7 fruit fly cellular contexts compared by ENCODE assay signal in the genomic region with DNA sequence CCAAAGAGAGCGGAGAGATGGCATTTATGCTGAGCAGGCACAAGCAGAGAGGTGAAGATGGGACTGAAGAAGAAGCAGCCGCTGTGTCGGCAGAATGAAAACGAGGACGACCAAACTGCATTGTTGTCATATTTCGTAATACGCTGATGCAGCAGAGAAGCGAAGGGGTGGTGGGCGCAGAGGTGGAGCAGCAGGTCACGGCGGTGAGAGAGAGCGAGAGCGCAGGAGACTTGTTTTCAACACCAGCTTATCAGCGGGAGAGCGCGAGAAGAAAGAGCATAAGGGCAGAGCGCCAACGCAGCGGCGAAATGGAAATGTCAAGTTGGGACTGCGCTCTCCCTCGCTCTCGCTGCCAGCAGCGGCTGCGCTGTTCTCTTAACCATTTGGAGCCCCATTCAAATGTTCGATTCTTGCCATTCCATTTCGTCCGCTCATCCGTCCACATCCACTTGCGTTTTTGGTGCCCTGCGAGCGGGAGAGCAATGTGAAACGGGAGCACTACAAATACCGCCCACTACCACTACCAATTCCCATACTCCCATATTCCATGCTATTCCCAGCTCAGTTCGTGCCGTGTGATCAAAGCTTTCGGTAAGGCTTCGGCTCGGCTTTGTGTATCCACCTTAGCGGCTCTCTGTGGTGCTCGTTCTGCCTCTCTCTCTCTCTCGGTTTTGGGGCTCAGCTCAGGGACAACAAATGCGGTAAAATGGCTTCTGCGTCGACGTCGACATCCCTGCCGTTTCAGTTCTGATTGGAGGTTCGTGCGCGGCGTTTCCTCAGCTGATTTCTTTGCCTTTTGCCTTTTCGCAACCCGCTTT.
TF ChIP-seq lines count a peak whose summit lies in the region.

A gene (plus strand): TSS at position 562 of the 818 bp plus-strand sequence.

- no peak for TF ChIP-seq CTCF in whole organism, embryonic (GFP tag; optimal IDR thresholded peaks at IDR 0.05; lab: Kevin White, UChicago)

TF ChIP-seq in Kc167, 6 proteins besides CTCF, POLR2A, EP300 and RAD21:
- no peak for TF ChIP-seq Myc (optimal IDR thresholded peaks at IDR 0.05; lab: Kevin White, UChicago)
- no peak for TF ChIP-seq Sin3A (optimal IDR thresholded peaks at IDR 0.05; lab: Kevin White, UChicago)
- peak; percentile 97 for TF ChIP-seq insv (optimal IDR thresholded peaks at IDR 0.05; lab: Kevin White, UChicago)

TF ChIP-seq in whole organism, 6 proteins besides CTCF, POLR2A, EP300 and RAD21:
- TF ChIP-seq Dll (optimal IDR thresholded peaks at IDR 0.05; lab: Kevin White, UChicago) = peak; percentile 100
- TF ChIP-seq EcR (GFP tag; optimal IDR thresholded peaks at IDR 0.05; lab: Kevin White, UChicago) = peak in 1 of 2 experiments; percentile 19
- TF ChIP-seq psq (optimal IDR thresholded peaks at IDR 0.05; lab: Kevin White, UChicago) = no peak

TF ChIP-seq in whole organism, adult, 20 proteins besides CTCF, POLR2A, EP300 and RAD21 (continues in another document):
- TF ChIP-seq CG12768 (GFP tag; optimal IDR thresholded peaks at IDR 0.05; lab: Kevin White, UChicago) (peak; percentile 53), Clk (GFP tag; optimal IDR thresholded peaks at IDR 0.05; lab: Kevin White, UChicago) (no peak), CG5204 (GFP tag; optimal IDR thresholded peaks at IDR 0.05; lab: Kevin White, UChicago) (no peak), ovo (GFP tag; optimal IDR thresholded peaks at IDR 0.05; lab: Kevin White, UChicago) (no peak), kay (GFP tag; lab: Kevin White, UChicago; ENCODE audit: borderline replicate concordance) (no peak), pad (GFP tag; optimal IDR thresholded peaks at IDR 0.05; lab: Kevin White, UChicago) (peak; percentile 46), toe (GFP tag; optimal IDR thresholded peaks at IDR 0.05; lab: Kevin White, UChicago) (no peak), cic (GFP tag; optimal IDR thresholded peaks at IDR 0.05; lab: Kevin White, UChicago) (no peak), CG14711 (tag; optimal IDR thresholded peaks at IDR 0.05; lab: Kevin White, UChicago) (no peak), CG33017 (tag; optimal IDR thresholded peaks at IDR 0.05; lab: Kevin White, UChicago) (no peak), Crg-1 (GFP tag; optimal IDR thresholded peaks at IDR 0.05; lab: Kevin White, UChicago) (no peak), CG1620 (GFP tag; optimal IDR thresholded peaks at IDR 0.05; lab: Kevin White, UChicago) (no peak), CG7101 (tag; optimal IDR thresholded peaks at IDR 0.05; lab: Kevin White, UChicago) (no peak), CG7045 (GFP tag; optimal IDR thresholded peaks at IDR 0.05; lab: Kevin White, UChicago) (no peak), Mnt (GFP tag; optimal IDR thresholded peaks at IDR 0.05; lab: Kevin White, UChicago) (no peak)

TF ChIP-seq in whole organism, embryonic, 481 proteins besides CTCF, POLR2A, EP300 and RAD21 (continues in another document):
- TF ChIP-seq maf-S (GFP tag; optimal IDR thresholded peaks at IDR 0.05; lab: Kevin White, UChicago) = no peak
- no peak for TF ChIP-seq CG12744 (GFP tag; optimal IDR thresholded peaks at IDR 0.05; lab: Kevin White, UChicago)
- TF ChIP-seq CG14441 (GFP tag; IDR thresholded peaks at IDR 0.05; lab: Robert Waterston, UW) = no peak
- TF ChIP-seq CG13624 (GFP tag; optimal IDR thresholded peaks at IDR 0.05; lab: Kevin White, UChicago) = no peak
- TF ChIP-seq Dref (GFP tag; IDR thresholded peaks at IDR 0.05; lab: Robert Waterston, UW) = no peak
- TF ChIP-seq CG1603 (tag; optimal IDR thresholded peaks at IDR 0.05; lab: Kevin White, UChicago) = no peak
- TF ChIP-seq CG13287 (GFP tag; IDR thresholded peaks at IDR 0.05; lab: Robert Waterston, UW; ENCODE audit: partially characterized antibody) = peak; percentile 53
- no peak for TF ChIP-seq Hmx (GFP tag; optimal IDR thresholded peaks at IDR 0.05; lab: Kevin White, UChicago)
- TF ChIP-seq tna (GFP tag; IDR thresholded peaks at IDR 0.05; lab: Robert Waterston, UW; ENCODE audit: partially characterized antibody) = no peak
- peak; percentile 15 for TF ChIP-seq salm (tag; optimal IDR thresholded peaks at IDR 0.05; lab: Kevin White, UChicago)
- peak; percentile 72 for TF ChIP-seq Med (GFP tag; lab: Kevin White, UChicago)
- TF ChIP-seq CG2202 (tag; optimal IDR thresholded peaks at IDR 0.05; lab: Kevin White, UChicago) = no peak
- no peak for TF ChIP-seq ranshi (GFP tag; IDR thresholded peaks at IDR 0.05; lab: Robert Waterston, UW)
- no peak for TF ChIP-seq psq (GFP tag; optimal IDR thresholded peaks at IDR 0.05; lab: Kevin White, UChicago)
- TF ChIP-seq Aef1 (GFP tag; IDR thresholded peaks at IDR 0.05; lab: Robert Waterston, UW) = no peak
- TF ChIP-seq Hr39 (optimal IDR thresholded peaks at IDR 0.05; lab: Kevin White, UChicago) = no peak

TF ChIP-seq in whole organism, prepupa, 60 proteins besides CTCF, POLR2A, EP300 and RAD21 (continues in another document):
- peak; percentile 63 for TF ChIP-seq Sox102F (GFP tag; optimal IDR thresholded peaks at IDR 0.05; lab: Kevin White, UChicago)
- no peak for TF ChIP-seq CG11294 (GFP tag; IDR thresholded peaks at IDR 0.05; lab: Robert Waterston, UW)
- no peak for TF ChIP-seq salr (GFP tag; optimal IDR thresholded peaks at IDR 0.05; lab: Kevin White, UChicago)
- peak; percentile 12 for TF ChIP-seq Blimp-1 (GFP tag; optimal IDR thresholded peaks at IDR 0.05; lab: Kevin White, UChicago)
- no peak for TF ChIP-seq CG10631 (GFP tag; optimal IDR thresholded peaks at IDR 0.05; lab: Kevin White, UChicago)
- no peak for TF ChIP-seq Sox15 (GFP tag; optimal IDR thresholded peaks at IDR 0.05; lab: Kevin White, UChicago)
- peak; percentile 100 for TF ChIP-seq vri (GFP tag; optimal IDR thresholded peaks at IDR 0.05; lab: Kevin White, UChicago)
- no peak for TF ChIP-seq Gug (GFP tag; IDR thresholded peaks at IDR 0.05; lab: Robert Waterston, UW)
- TF ChIP-seq CG7368 (GFP tag; optimal IDR thresholded peaks at IDR 0.05; lab: Kevin White, UChicago) = no peak
- TF ChIP-seq Sox14 (GFP tag; optimal IDR thresholded peaks at IDR 0.05; lab: Kevin White, UChicago) = peak; percentile 2
- no peak; the same call in 1 of the 2 replicates for TF ChIP-seq CG15336 (GFP tag; IDR thresholded peaks at IDR 0.05; lab: Robert Waterston, UW)
- TF ChIP-seq acj6 (GFP tag; optimal IDR thresholded peaks at IDR 0.05; lab: Kevin White, UChicago) = no peak
- no peak for TF ChIP-seq cyc (GFP tag; optimal IDR thresholded peaks at IDR 0.05; lab: Kevin White, UChicago)
- TF ChIP-seq lz (GFP tag; optimal IDR thresholded peaks at IDR 0.05; lab: Kevin White, UChicago) = no peak
- TF ChIP-seq Hr38 (GFP tag; optimal IDR thresholded peaks at IDR 0.05; lab: Kevin White, UChicago) = no peak
- no peak for TF ChIP-seq Ets96B (tag; optimal IDR thresholded peaks at IDR 0.05; lab: Kevin White, UChicago)
- no peak for TF ChIP-seq OdsH (GFP tag; optimal IDR thresholded peaks at IDR 0.05; lab: Kevin White, UChicago)

TF ChIP-seq in whole organism, pupa, 21 proteins besides CTCF, POLR2A, EP300 and RAD21 (continues in another document):
- TF ChIP-seq CG4496 (GFP tag; IDR thresholded peaks at IDR 0.05; lab: Robert Waterston, UW) (peak; percentile 80), CG8301 (tag; optimal IDR thresholded peaks at IDR 0.05; lab: Kevin White, UChicago) (peak; percentile 0), Pif1B (GFP tag; optimal IDR thresholded peaks at IDR 0.05; lab: Kevin White, UChicago) (peak; percentile 21), Pif1A (GFP tag; optimal IDR thresholded peaks at IDR 0.05; lab: Kevin White, UChicago) (peak; percentile 31), CG14655 (GFP tag; optimal IDR thresholded peaks at IDR 0.05; lab: Kevin White, UChicago) (no peak), CG13204 (GFP tag; optimal IDR thresholded peaks at IDR 0.05; lab: Kevin White, UChicago) (peak; percentile 58), CG12605 (GFP tag; IDR thresholded peaks at IDR 0.05; lab: Robert Waterston, UW) (no peak), CG9948 (tag; optimal IDR thresholded peaks at IDR 0.05; lab: Kevin White, UChicago) (no peak), gl (tag; optimal IDR thresholded peaks at IDR 0.05; lab: Kevin White, UChicago) (peak; percentile 20), Snoo (tag; optimal IDR thresholded peaks at IDR 0.05; lab: Kevin White, UChicago) (peak; percentile 35), fd96Ca (GFP tag; IDR thresholded peaks at IDR 0.05; lab: Robert Waterston, UW) (peak; percentile 59; the same call in 2 of the 3 replicates), CG32121 (GFP tag; IDR thresholded peaks at IDR 0.05; lab: Robert Waterston, UW) (0 out of 2 replicates have a peak, but pooled peaks have one; percentile 6), CG15710 (tag; optimal IDR thresholded peaks at IDR 0.05; lab: Kevin White, UChicago) (no peak), CG10348 (GFP tag; IDR thresholded peaks at IDR 0.05; lab: Robert Waterston, UW) (0 out of 2 replicates have a peak, but pooled peaks have one; percentile 20), CG17806 (tag; optimal IDR thresholded peaks at IDR 0.05; lab: Kevin White, UChicago) (no peak), D1 (tag; optimal IDR thresholded peaks at IDR 0.05; lab: Kevin White, UChicago) (no peak)

TF ChIP-seq in whole organism, wandering third instar larva, 38 proteins besides CTCF, POLR2A, EP300 and RAD21 (continues in another document):
- TF ChIP-seq Rel (GFP tag; optimal IDR thresholded peaks at IDR 0.05; lab: Kevin White, UChicago) (peak; percentile 8), Rel (tag; optimal IDR thresholded peaks at IDR 0.05; lab: Kevin White, UChicago) (no peak), foxo (GFP tag; optimal IDR thresholded peaks at IDR 0.05; lab: Kevin White, UChicago) (peak in 1 of 2 experiments; percentile 46), Jra (GFP tag; optimal IDR thresholded peaks at IDR 0.05; lab: Kevin White, UChicago) (peak; percentile 34), Abd-B (GFP tag; optimal IDR thresholded peaks at IDR 0.05; lab: Kevin White, UChicago) (no peak), sv (GFP tag; optimal IDR thresholded peaks at IDR 0.05; lab: Kevin White, UChicago) (no peak), Hnf4 (GFP tag; optimal IDR thresholded peaks at IDR 0.05; lab: Kevin White, UChicago) (no peak), N (GFP tag; optimal IDR thresholded peaks at IDR 0.05; lab: Kevin White, UChicago) (no peak), h (GFP tag; optimal IDR thresholded peaks at IDR 0.05; lab: Kevin White, UChicago) (peak; percentile 64), dsf (GFP tag; optimal IDR thresholded peaks at IDR 0.05; lab: Kevin White, UChicago; ENCODE audit: borderline replicate concordance) (no peak), CG9705 (GFP tag; optimal IDR thresholded peaks at IDR 0.05; lab: Kevin White, UChicago) (no peak), CG32264 (GFP tag; optimal IDR thresholded peaks at IDR 0.05; lab: Kevin White, UChicago) (no peak), dmrt93B (GFP tag; optimal IDR thresholded peaks at IDR 0.05; lab: Kevin White, UChicago) (no peak), rgr (GFP tag; optimal IDR thresholded peaks at IDR 0.05; lab: Kevin White, UChicago) (peak; percentile 16), usp (GFP tag; optimal IDR thresholded peaks at IDR 0.05; lab: Kevin White, UChicago) (no peak), GATAd (GFP tag; optimal IDR thresholded peaks at IDR 0.05; lab: Kevin White, UChicago) (no peak), lola (GFP tag; optimal IDR thresholded peaks at IDR 0.05; lab: Kevin White, UChicago) (no peak), tai (GFP tag; optimal IDR thresholded peaks at IDR 0.05; lab: Kevin White, UChicago) (no peak), Myc (optimal IDR thresholded peaks at IDR 0.05; lab: Kevin White, UChicago) (no peak), Sp1 (GFP tag; optimal IDR thresholded peaks at IDR 0.05; lab: Kevin White, UChicago) (peak; percentile 5)
